Worm (Caenorhabditis elegans): ENCODE data around the gene F28C6.8.

Gene F28C6.8

ce11 chrII:8639553-8639952, 32.9 kb downstream of the F28C6.8 start:
- TF ChIP-seq W03F9.2 (tag; optimal IDR thresholded peaks at IDR 0.05) (no peak), him-1 (tag; optimal IDR thresholded peaks at IDR 0.05) (no peak), dao-5 (tag; optimal IDR thresholded peaks at IDR 0.05) (no peak)

ce11 chrII:8640503-8640902, 33.9 kb downstream of the F28C6.8 start:
- TF ChIP-seq W03F9.2 (tag; optimal IDR thresholded peaks at IDR 0.05) (no peak), him-1 (tag; optimal IDR thresholded peaks at IDR 0.05) (no peak), dao-5 (tag; optimal IDR thresholded peaks at IDR 0.05) (no peak)

- TF ChIP-seq dao-5 (tag; optimal IDR thresholded peaks at IDR 0.05) (no peak), W03F9.2 (tag; optimal IDR thresholded peaks at IDR 0.05) (no peak), him-1 (tag; optimal IDR thresholded peaks at IDR 0.05) (no peak)
Measured at ce11 chrII:8641131-8641530, 34.5 kb downstream of the F28C6.8 start, which contains the start of gene D2085.7. TSS of gene D2085.7 (plus strand) at chrII:8641381.

- TF ChIP-seq W03F9.2 (tag; optimal IDR thresholded peaks at IDR 0.05) (no peak), him-1 (tag; optimal IDR thresholded peaks at IDR 0.05) (no peak), dao-5 (tag; optimal IDR thresholded peaks at IDR 0.05) (no peak)
Measured at ce11 chrII:8642376-8642775, 35.7 kb downstream of the F28C6.8 start.

ce11 chrII:8643627-8644356, 37.1 kb downstream of the F28C6.8 start:
- no peak for TF ChIP-seq W03F9.2 (tag; optimal IDR thresholded peaks at IDR 0.05)
- TF ChIP-seq him-1 (tag; optimal IDR thresholded peaks at IDR 0.05), result no peak
- TF ChIP-seq dao-5 (tag; optimal IDR thresholded peaks at IDR 0.05), result no peak

- TF ChIP-seq dao-5 (tag; optimal IDR thresholded peaks at IDR 0.05) (no peak), him-1 (tag; optimal IDR thresholded peaks at IDR 0.05) (no peak), W03F9.2 (tag; optimal IDR thresholded peaks at IDR 0.05) (no peak)
Measured at ce11 chrII:8646437-8646836, 39.8 kb downstream of the F28C6.8 start.

- no peak for TF ChIP-seq him-1 (tag; optimal IDR thresholded peaks at IDR 0.05)
- no peak for TF ChIP-seq dao-5 (tag; optimal IDR thresholded peaks at IDR 0.05)
- no peak for TF ChIP-seq W03F9.2 (tag; optimal IDR thresholded peaks at IDR 0.05)
Measured at ce11 chrII:8648843-8649242, 42.2 kb downstream of the F28C6.8 start.

ce11 chrII:8650644-8651159, 44.1 kb downstream of the F28C6.8 start, which contains the start of gene pyr-1:
TSS of gene pyr-1 (plus strand) at chrII:8651109.
- no peak for TF ChIP-seq him-1 (tag; optimal IDR thresholded peaks at IDR 0.05)
- no peak for TF ChIP-seq W03F9.2 (tag; optimal IDR thresholded peaks at IDR 0.05)
- TF ChIP-seq dao-5 (tag; optimal IDR thresholded peaks at IDR 0.05), result no peak

Measured in whole organism, L4/young adult.